Fruit fly (Drosophila melanogaster) whole organism, embryonic: ENCODE results near the gene CG9782.

ENCODE experiments used
- Abd-B ChIP-seq: fragments of 200-800 bp; sonication (Bioruptor generic); optimal IDR thresholded peaks from 2 replicates; lab custom pipeline; 2018; ENCODE audit warnings: missing biosample characterization, mild to moderate bottlenecking, missing genetic modification characterization, moderate library complexity
- Antp ChIP-seq: fragments of 200-800 bp; sonication (Bioruptor generic); optimal IDR thresholded peaks from 3 replicates; lab custom pipeline; 2016; ENCODE audit warnings: missing biosample characterization, missing genetic modification characterization
- Awh ChIP-seq: fragments of 200-800 bp; sonication (Bioruptor generic); IDR thresholded peaks from 2 replicates; pipeline ENCODE4, ENCODE4 v1.3.6; 2022; ENCODE audit warnings: missing biosample characterization, missing genetic modification characterization
- C15 ChIP-seq: fragments of 200-800 bp; sonication (Bioruptor generic); IDR thresholded peaks from 3 replicates; pipeline ENCODE4 v1.3.6; 2022; ENCODE audit warnings: missing biosample characterization, missing genetic modification characterization
- CG10267 ChIP-seq: fragments of 200-800 bp; sonication (Bioruptor generic); optimal IDR thresholded peaks from 2 replicates; lab custom pipeline; 2018; ENCODE audit warnings: missing biosample characterization, mild to moderate bottlenecking, missing genetic modification characterization, moderate library complexity
- CG11085 ChIP-seq: fragments of 200-800 bp; sonication (Bioruptor generic); IDR thresholded peaks from 2 replicates; pipeline ENCODE4 v1.3.6; 2022; ENCODE audit warnings: missing biosample characterization, missing genetic modification characterization
- CG12391 ChIP-seq: fragments of 200-800 bp; sonication (Bioruptor generic); optimal IDR thresholded peaks from 3 replicates; lab custom pipeline; 2018; ENCODE audit warnings: missing biosample characterization, mild to moderate bottlenecking, missing genetic modification characterization, moderate library complexity
- CG13624 ChIP-seq: fragments of 200-800 bp; sonication (Bioruptor generic); optimal IDR thresholded peaks from 2 replicates; lab custom pipeline; 2016; ENCODE audit warnings: missing biosample characterization, missing genetic modification characterization
- CG15011 ChIP-seq: fragments of 200-800 bp; sonication (Bioruptor generic); optimal IDR thresholded peaks from 3 replicates; lab custom pipeline; 2018; ENCODE audit warnings: missing biosample characterization, mild to moderate bottlenecking, missing genetic modification characterization
- CG15514 ChIP-seq: fragments of 200-800 bp; sonication (Bioruptor generic); optimal IDR thresholded peaks from 3 replicates; lab custom pipeline; 2017; ENCODE audit warnings: missing biosample characterization, missing genetic modification characterization, mild to moderate bottlenecking, moderate library complexity, missing genetic modification reagents
- CG16815 ChIP-seq: fragments of 200-800 bp; sonication (Bioruptor generic); optimal IDR thresholded peaks from 3 replicates; lab custom pipeline; 2017; ENCODE audit warnings: missing biosample characterization, mild to moderate bottlenecking, missing genetic modification characterization
- CG17186 ChIP-seq: fragments of 200-800 bp; sonication (Bioruptor generic); optimal IDR thresholded peaks from 3 replicates; lab custom pipeline; 2017; ENCODE audit warnings: missing biosample characterization, missing genetic modification reagents, missing genetic modification characterization
- CG2129 ChIP-seq: fragments of 200-800 bp; sonication (Bioruptor generic); IDR thresholded peaks from 2 replicates; pipeline ENCODE4 v1.3.6; 2022; ENCODE audit warnings: missing biosample characterization, missing genetic modification characterization; ENCODE audit not compliant: partially characterized antibody
- CG31441 ChIP-seq: fragments of 200-800 bp; sonication (Bioruptor generic); IDR thresholded peaks from 2 replicates; pipeline ENCODE4 v1.3.6; 2022; ENCODE audit warnings: missing biosample characterization, missing genetic modification characterization
- CG4707 ChIP-seq: fragments of 200-800 bp; sonication (Bioruptor generic); optimal IDR thresholded peaks from 2 replicates; lab custom pipeline; 2018; ENCODE audit warnings: missing biosample characterization, mild to moderate bottlenecking, missing genetic modification characterization, moderate library complexity
- CG6175 ChIP-seq: fragments of 200-800 bp; sonication (Bioruptor generic); IDR thresholded peaks from 3 replicates; pipeline ENCODE4 v1.3.6; 2022; ENCODE audit warnings: missing biosample characterization, missing genetic modification characterization
- CG6272 ChIP-seq: fragments of 200-800 bp; sonication (Bioruptor generic); IDR thresholded peaks from 2 replicates; pipeline ENCODE4 v1.3.6; 2022; ENCODE audit warnings: missing biosample characterization, missing genetic modification characterization
- CG9609 ChIP-seq: fragments of 200-800 bp; sonication (Bioruptor generic); optimal IDR thresholded peaks from 3 replicates; lab custom pipeline; 2016; ENCODE audit warnings: missing biosample characterization, missing genetic modification characterization
- CTCF ChIP-seq: fragments of 200-800 bp; sonication (Bioruptor generic); optimal IDR thresholded peaks from 2 replicates; lab custom pipeline; 2017; ENCODE audit warnings: missing biosample characterization, mild to moderate bottlenecking, missing genetic modification characterization, moderate library complexity
- Dek ChIP-seq: fragments of 200-800 bp; sonication (Bioruptor generic); optimal IDR thresholded peaks from 3 replicates; lab custom pipeline; 2019; ENCODE audit warnings: missing biosample characterization, mild to moderate bottlenecking, missing genetic modification characterization, moderate library complexity
- Elba2 ChIP-seq: fragments of 200-800 bp; sonication (Bioruptor generic); optimal IDR thresholded peaks from 3 replicates; lab custom pipeline; 2016; ENCODE audit warnings: missing biosample characterization, missing genetic modification characterization
- GATAe ChIP-seq: fragments of 200-800 bp; sonication (Bioruptor generic); conservative IDR thresholded peaks from 2 replicates; pipeline ENCODE4 v1.3.6; 2022; ENCODE audit warnings: missing biosample characterization, missing genetic modification characterization
- Gug ChIP-seq: fragments of 200-800 bp; sonication (Bioruptor generic); IDR thresholded peaks from 4 replicates; pipeline ENCODE4 v1.3.6; 2022; ENCODE audit warnings: missing biosample characterization, missing genetic modification characterization
- MBD-R2 ChIP-seq: fragments of 200-800 bp; sonication (Bioruptor generic); IDR thresholded peaks from 2 replicates; pipeline ENCODE4 v1.3.6; 2022; ENCODE audit warnings: missing biosample characterization, missing genetic modification characterization
- NC2β ChIP-seq: fragments of 200-800 bp; sonication (Bioruptor generic); optimal IDR thresholded peaks from 2 replicates; lab custom pipeline; 2016; ENCODE audit warnings: missing biosample characterization, missing genetic modification characterization
- Scr ChIP-seq: fragments of 200-800 bp; sonication (Bioruptor generic); IDR thresholded peaks from 2 replicates; pipeline ENCODE4 v1.3.6; 2022; ENCODE audit warnings: missing biosample characterization, missing genetic modification characterization; ENCODE audit not compliant: partially characterized antibody
- Ssrp ChIP-seq: fragments of 200-800 bp; sonication (Bioruptor generic); optimal IDR thresholded peaks from 2 replicates; lab custom pipeline; 2018; ENCODE audit warnings: missing biosample characterization, mild to moderate bottlenecking, missing genetic modification characterization, moderate library complexity
- Taf1 ChIP-seq: fragments of 200-800 bp; sonication (Bioruptor generic); IDR thresholded peaks from 2 replicates; pipeline ENCODE4 v1.3.6; 2022; ENCODE audit warnings: missing biosample characterization, missing genetic modification characterization
- ato ChIP-seq: fragments of 200-800 bp; sonication (Bioruptor generic); IDR thresholded peaks from 2 replicates; pipeline ENCODE4 v1.3.6; 2022; ENCODE audit warnings: missing biosample characterization, missing genetic modification characterization; ENCODE audit not compliant: partially characterized antibody
- chinmo ChIP-seq: fragments of 200-800 bp; sonication (Bioruptor generic); IDR thresholded peaks from 4 replicates; pipeline ENCODE4 v1.3.6; 2022; ENCODE audit warnings: missing biosample characterization, missing genetic modification characterization; ENCODE audit not compliant: partially characterized antibody
- croc ChIP-seq: fragments of 200-800 bp; sonication (Bioruptor generic); conservative IDR thresholded peaks from 3 replicates; pipeline ENCODE4 v1.3.6; 2022; ENCODE audit warnings: missing biosample characterization, missing genetic modification characterization
- crol ChIP-seq: fragments of 200-800 bp; sonication (Bioruptor generic); IDR thresholded peaks from 2 replicates; pipeline ENCODE4 v1.3.6; 2022; ENCODE audit warnings: missing biosample characterization, missing genetic modification characterization
- crp ChIP-seq, 2 experiments: fragments of 200-800 bp; sonication (Bioruptor generic); optimal IDR thresholded peaks; 2 replicates in 1 of 2; 3 replicates in 1 of 2; lab custom pipeline; 2017; ENCODE audit warnings: missing biosample characterization in 2 of 2, missing genetic modification characterization in 2 of 2, mild to moderate bottlenecking in 1 of 2, moderate library complexity in 1 of 2
- dpn ChIP-seq, 2 experiments: fragments of 200-800 bp; sonication (Bioruptor generic); optimal IDR thresholded peaks; 3 replicates each; lab custom pipeline; 2016; ENCODE audit warnings: missing biosample characterization in 2 of 2, missing genetic modification characterization in 2 of 2
- exex ChIP-seq: fragments of 200-800 bp; sonication (Bioruptor generic); optimal IDR thresholded peaks from 4 replicates; lab custom pipeline; 2018; ENCODE audit warnings: missing biosample characterization, mild to moderate bottlenecking, missing genetic modification characterization, moderate library complexity
- fd96Cb ChIP-seq: fragments of 200-800 bp; sonication (Bioruptor generic); optimal IDR thresholded peaks from 2 replicates; lab custom pipeline; 2018; ENCODE audit warnings: missing biosample characterization, mild to moderate bottlenecking, missing genetic modification characterization, moderate library complexity
- gsb ChIP-seq: fragments of 200-800 bp; sonication (Bioruptor generic); IDR thresholded peaks from 2 replicates; pipeline ENCODE4 v1.3.6; 2022; ENCODE audit warnings: missing biosample characterization, missing genetic modification characterization
- jumu ChIP-seq: fragments of 200-800 bp; sonication (Bioruptor generic); optimal IDR thresholded peaks from 3 replicates; lab custom pipeline; 2016; ENCODE audit warnings: missing biosample characterization, missing genetic modification characterization
- klu ChIP-seq: fragments of 200-800 bp; sonication (Bioruptor generic); IDR thresholded peaks from 2 replicates; pipeline ENCODE4 v1.3.6; 2022; ENCODE audit warnings: missing biosample characterization, missing genetic modification characterization
- kni ChIP-seq: fragments of 200-800 bp; sonication (Bioruptor generic); optimal IDR thresholded peaks from 3 replicates; lab custom pipeline; 2017; ENCODE audit warnings: mild to moderate bottlenecking, missing biosample characterization, missing genetic modification reagents, missing genetic modification characterization
- mirr ChIP-seq: fragments of 200-800 bp; sonication (Bioruptor generic); optimal IDR thresholded peaks from 3 replicates; lab custom pipeline; 2018; ENCODE audit warnings: missing biosample characterization, mild to moderate bottlenecking, missing genetic modification characterization
- pan ChIP-seq, 4 experiments: fragments of >200 bp in 3 of 4; fragments of 200-800 bp in 1 of 4; sonication (Bioruptor generic) in 1 of 4; optimal IDR thresholded peaks in 3 of 4; IDR thresholded peaks in 1 of 4; 2 replicates each; pipeline versions ENCODE4 v1.3.6 to Lab custom; 2017 to 2022; ENCODE audit warnings: missing biosample characterization in 2 of 4, missing genetic modification characterization in 2 of 4, mixed read lengths in 1 of 4
- pfk ChIP-seq: fragments of 200-800 bp; sonication (Bioruptor generic); optimal IDR thresholded peaks from 2 replicates; lab custom pipeline; 2018; ENCODE audit warnings: missing biosample characterization, mild to moderate bottlenecking, missing genetic modification characterization, moderate library complexity
- pros ChIP-seq: fragments of 200-800 bp; sonication (Bioruptor generic); optimal IDR thresholded peaks from 3 replicates; lab custom pipeline; 2019; ENCODE audit warnings: missing biosample characterization, mild to moderate bottlenecking, missing genetic modification characterization, moderate library complexity
- slou ChIP-seq: fragments of 200-800 bp; sonication (Bioruptor generic); optimal IDR thresholded peaks from 3 replicates; lab custom pipeline; 2016; ENCODE audit warnings: missing biosample characterization, missing genetic modification characterization
- stc ChIP-seq: fragments of 200-800 bp; sonication (Bioruptor generic); IDR thresholded peaks from 2 replicates; pipeline ENCODE4 v1.3.6; 2022; ENCODE audit warnings: missing biosample characterization, missing genetic modification characterization
- stwl ChIP-seq: fragments of 200-800 bp; sonication (Bioruptor generic); optimal IDR thresholded peaks from 3 replicates; lab custom pipeline; 2018; ENCODE audit warnings: missing biosample characterization, mild to moderate bottlenecking, missing genetic modification characterization, moderate library complexity
- zfh2 ChIP-seq: fragments of 200-800 bp; sonication (Bioruptor generic); optimal IDR thresholded peaks from 2 replicates; lab custom pipeline; 2016; ENCODE audit warnings: missing biosample characterization, missing genetic modification characterization

Gene CG9782

dm6 chrX:16640260-16641100 lies 19.1 kb upstream of the CG9782 start, which contains the start of the genes SNRPG and mthl1 (continued):
- TF ChIP-seq pan (optimal IDR thresholded peaks at IDR 0.05; lab: Kevin White, UChicago) (no peak), pan (GFP tag; optimal IDR thresholded peaks at IDR 0.05 in 1 of 2, IDR thresholded peaks at IDR 0.05 in 1 of 2) (peak in 1 of 2 experiments; percentile 95), ato (peak; percentile 46; the same call in 1 of the 2 replicates), croc (GFP tag; lab: Robert Waterston, UW) (peak; percentile 74), NC2β (GFP tag; lab: Kevin White, UChicago) (peak; percentile 74), CG6175 (GFP tag; lab: Robert Waterston, UW) (peak; percentile 88), CG15011 (GFP tag; lab: Kevin White, UChicago) (no peak), CTCF (no peak), MBD-R2 (GFP tag; lab: Robert Waterston, UW) (peak; percentile 71), zfh2 (GFP tag; lab: Kevin White, UChicago) (peak; percentile 88), pros (no peak), exex (tag; lab: Kevin White, UChicago) (no peak), mirr (GFP tag; lab: Kevin White, UChicago) (peak; percentile 24), slou (GFP tag; lab: Kevin White, UChicago) (peak; percentile 74), kni (no peak), pfk (GFP tag; lab: Kevin White, UChicago) (peak; percentile 45), CG10267 (tag; lab: Kevin White, UChicago) (peak; percentile 67), CG2129 (GFP tag; lab: Robert Waterston, UW) (no peak), CG16815 (GFP tag; lab: Kevin White, UChicago) (peak; percentile 83), stc (GFP tag; lab: Robert Waterston, UW) (peak; percentile 69; the same call in 1 of the 2 replicates), crp (GFP tag; optimal IDR thresholded peaks at IDR 0.05; lab: Kevin White, UChicago) (peak in 1 of 2 experiments; percentile 30), Gug (peak; percentile 98), gsb (peak; percentile 84), CG31441 (peak; percentile 74), dpn (GFP tag; optimal IDR thresholded peaks at IDR 0.05; lab: Kevin White, UChicago) (peak; percentile 38 to 81), crol (peak; percentile 75), GATAe (GFP tag; lab: Robert Waterston, UW) (peak; percentile 69), Awh (GFP tag; lab: Robert Waterston, UW) (peak; percentile 90), jumu (peak; percentile 86), CG15514 (GFP tag; lab: Kevin White, UChicago) (peak; percentile 71), Elba2 (GFP tag; lab: Kevin White, UChicago) (no peak), CG17186 (peak; percentile 94), chinmo (GFP tag; lab: Robert Waterston, UW) (peak; percentile 72; the same call in 2 of the 4 replicates), CG13624 (GFP tag; lab: Kevin White, UChicago) (peak; percentile 76), Ssrp (peak; percentile 79), klu (GFP tag; lab: Robert Waterston, UW) (peak; percentile 89), CG11085 (peak; percentile 87), CG9609 (peak; percentile 80), Taf1 (GFP tag; lab: Robert Waterston, UW) (peak; percentile 76), Abd-B (GFP tag; lab: Kevin White, UChicago) (peak; percentile 87), C15 (GFP tag; lab: Robert Waterston, UW) (peak; percentile 77), CG12391 (tag; lab: Kevin White, UChicago) (peak; percentile 80), Dek (peak; percentile 82), Antp (GFP tag; lab: Kevin White, UChicago) (peak; percentile 73), CG4707 (GFP tag; lab: Kevin White, UChicago) (no peak), CG6272 (peak; percentile 90), fd96Cb (tag; lab: Kevin White, UChicago) (peak; percentile 74), stwl (peak; percentile 45), Scr (GFP tag; lab: Robert Waterston, UW) (peak; percentile 74)
